Worm (Caenorhabditis elegans) whole organism, midembryonic: ENCODE data around the gene C25A11.2.

Source experiments
- T22C8.4 ChIP-seq: fragments of 200-800 bp; sonication (Bioruptor generic); IDR thresholded peaks from 2 replicates; pipeline ENCODE4 v1.3.6; 2022; ENCODE audit warnings: missing genetic modification characterization, missing compliant biosample characterization
- flt-1 ChIP-seq: fragments of 200-800 bp; sonication (Bioruptor generic); IDR thresholded peaks from 2 replicates; pipeline ENCODE4 v1.3.6; 2022; ENCODE audit warnings: missing genetic modification characterization, missing compliant biosample characterization
- med-1 ChIP-seq: sonication (generic microtip); optimal IDR thresholded peaks from 2 replicates; lab custom pipeline; 2017; ENCODE audit warnings: missing genetic modification characterization, mild to moderate bottlenecking, missing compliant biosample characterization, antibody characterized with exemption, missing genetic modification reagents; ENCODE audit not compliant: insufficient read depth
- ref-1 ChIP-seq: fragments of 200-800 bp; sonication (Bioruptor generic); conservative IDR thresholded peaks from 2 replicates; pipeline ENCODE4 v1.3.6; 2022; ENCODE audit warnings: missing genetic modification reagents, missing genetic modification characterization, missing compliant biosample characterization
- tab-1 ChIP-seq: fragments of 200-800 bp; sonication (Bioruptor generic); IDR thresholded peaks from 2 replicates; pipeline ENCODE4 v1.3.6; 2022; ENCODE audit warnings: missing genetic modification characterization, missing compliant biosample characterization
- ztf-23 ChIP-seq: fragments of 200-800 bp; sonication (Bioruptor generic); IDR thresholded peaks from 2 replicates; pipeline ENCODE4 v1.3.6; 2022; ENCODE audit warnings: missing genetic modification reagents, missing genetic modification characterization, missing compliant biosample characterization
- ztf-29 ChIP-seq: fragments of 200-800 bp; sonication (Bioruptor generic); IDR thresholded peaks from 2 replicates; pipeline ENCODE4 v1.3.6; 2022; ENCODE audit warnings: missing genetic modification reagents, missing genetic modification characterization, missing compliant biosample characterization

DNA sequence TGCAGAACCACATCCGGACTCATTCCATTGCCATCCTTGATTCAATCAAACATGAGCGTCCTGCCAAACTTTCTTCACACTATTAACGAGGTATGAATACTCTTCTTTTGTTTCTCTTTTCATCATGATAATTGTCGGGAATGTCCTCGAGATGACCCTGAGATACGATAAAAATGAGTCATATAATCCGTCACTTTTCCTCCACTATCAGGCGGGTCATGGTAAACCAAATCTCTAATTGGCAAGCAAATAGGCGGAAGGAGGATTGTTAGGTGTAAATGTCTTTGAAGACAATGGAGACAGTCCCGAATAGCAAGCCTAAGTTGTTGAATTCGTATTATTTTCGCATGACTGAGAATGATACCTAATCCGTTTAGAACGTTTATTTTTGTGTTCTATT lies 25.2 kb upstream of the C25A11.2 start:
- no peak for TF ChIP-seq T22C8.4 (GFP tag; lab: Robert Waterston, UW)
- TF ChIP-seq tab-1 (GFP tag; lab: Robert Waterston, UW), result no peak
- TF ChIP-seq ztf-29 (GFP tag; lab: Robert Waterston, UW), result no peak
- TF ChIP-seq flt-1 (GFP tag; lab: Robert Waterston, UW), result no peak
- no peak for TF ChIP-seq med-1 (GFP tag; lab: Kevin White, UChicago)
- TF ChIP-seq ztf-23, result no peak
- TF ChIP-seq ref-1 (GFP tag; lab: Robert Waterston, UW), result no peak
